Fruit fly (Drosophila melanogaster) S2 (cell line): ENCODE results near the gene pan.

Experiments
- CG8478 ChIP-seq: fragments of >200 bp; optimal IDR thresholded peaks from 2 replicates; lab custom pipeline; 2018
- CTCF ChIP-seq, 2 experiments: fragments of >200 bp; optimal IDR thresholded peaks; 2 replicates each; lab custom pipeline; 2018

pan gene

DNA sequence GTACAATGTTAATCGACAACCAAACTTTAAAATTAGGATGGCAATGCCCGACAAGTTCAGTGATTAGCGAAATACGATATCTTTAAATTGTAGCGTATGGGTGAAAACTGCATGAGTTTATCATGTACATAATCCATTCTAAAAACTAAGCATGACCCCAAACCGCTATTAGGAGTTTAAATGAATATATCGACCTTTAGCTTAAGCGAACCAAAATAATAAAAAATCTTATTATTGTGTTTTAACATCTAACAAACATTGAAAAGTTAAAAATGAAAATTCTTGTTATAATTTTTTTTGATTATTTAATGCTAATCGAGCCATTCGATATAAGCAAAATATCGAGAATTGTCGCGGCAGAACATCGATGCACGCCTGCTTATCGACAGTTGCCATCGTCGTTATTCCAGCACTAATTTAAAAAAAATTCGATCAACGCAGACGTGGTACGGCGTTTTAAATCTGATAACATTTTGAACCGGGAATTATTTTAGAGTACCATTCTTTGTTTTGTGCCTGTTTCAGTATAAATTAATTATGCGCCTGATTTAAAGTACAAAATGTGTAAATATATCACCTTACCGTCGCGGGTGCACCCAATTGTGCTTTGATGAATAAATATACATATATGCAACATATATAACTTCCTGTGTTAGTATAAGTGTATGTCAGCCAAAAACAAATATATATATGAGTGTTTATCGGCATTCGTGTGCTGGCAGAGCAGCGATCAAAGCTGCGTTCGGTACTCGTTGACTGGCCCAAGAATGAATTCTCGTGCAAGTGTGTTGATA, at the start of gene pan:
TSS of gene pan (plus strand) at position 378 of the 794 bp plus-strand sequence.
- no peak for TF ChIP-seq CG8478 (lab: Kevin White, UChicago)
- TF ChIP-seq CTCF (optimal IDR thresholded peaks at IDR 0.05; lab: Kevin White, UChicago), result no peak

DNA sequence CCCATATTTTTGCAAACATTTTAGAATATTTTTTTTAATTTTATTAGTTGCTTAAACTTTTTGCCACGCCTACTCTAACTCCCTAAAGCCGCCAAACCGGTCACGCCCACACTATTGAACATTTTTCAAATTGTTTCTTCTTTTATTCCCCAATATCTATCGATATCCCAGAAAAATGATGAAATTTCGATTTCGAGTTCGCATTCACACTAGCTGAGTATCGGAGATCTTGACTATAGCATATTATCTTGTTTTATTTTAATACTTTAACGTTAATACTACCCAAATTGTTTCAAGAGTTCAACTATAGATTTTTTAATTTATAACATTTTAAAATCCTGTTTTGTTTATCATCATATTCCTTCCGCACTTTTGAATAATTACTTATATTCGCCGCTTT, 26.8 kb upstream of the pan start:
- TF ChIP-seq CTCF (optimal IDR thresholded peaks at IDR 0.05; lab: Kevin White, UChicago) (no peak), CG8478 (lab: Kevin White, UChicago) (no peak)

DNA sequence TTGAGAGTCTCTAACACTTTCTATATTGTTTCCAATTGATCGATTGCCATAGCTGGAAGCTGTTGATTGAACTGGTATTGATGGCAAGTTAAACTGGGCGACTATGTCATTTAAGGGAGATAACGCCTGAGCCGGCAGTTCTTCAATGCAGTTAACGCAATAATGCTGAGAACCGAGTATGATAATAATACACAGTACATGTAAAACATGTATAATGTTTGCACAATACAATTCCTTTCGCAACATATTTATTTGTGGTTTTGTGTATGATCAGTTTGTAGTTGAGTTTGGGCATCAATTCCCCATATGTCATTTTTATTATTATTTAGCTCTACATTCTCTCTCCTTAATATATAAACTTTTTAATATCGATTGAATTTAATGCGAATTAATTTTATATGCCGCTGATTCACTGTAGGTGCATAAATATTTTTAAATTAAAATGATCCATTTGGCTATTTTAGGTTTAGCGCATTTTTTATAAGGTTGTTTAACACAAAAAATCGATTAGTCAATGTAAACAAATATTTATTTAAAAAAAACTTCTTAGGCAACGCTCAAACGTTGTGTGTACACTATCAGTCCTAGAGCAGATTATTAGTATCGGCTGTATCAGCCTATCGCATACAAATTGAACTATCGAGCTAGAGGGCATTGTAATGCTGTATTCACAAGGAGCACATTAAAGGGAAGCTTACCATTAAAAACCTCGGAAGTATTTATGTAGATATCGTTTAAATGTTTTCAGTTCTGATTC, 25.8 kb upstream of the pan start, which contains the start of gene PlexB:
TSS of gene PlexB (minus strand) at position 600 of the 757 bp plus-strand sequence.
- no peak for TF ChIP-seq CTCF (optimal IDR thresholded peaks at IDR 0.05; lab: Kevin White, UChicago)
- no peak for TF ChIP-seq CG8478 (lab: Kevin White, UChicago)

DNA sequence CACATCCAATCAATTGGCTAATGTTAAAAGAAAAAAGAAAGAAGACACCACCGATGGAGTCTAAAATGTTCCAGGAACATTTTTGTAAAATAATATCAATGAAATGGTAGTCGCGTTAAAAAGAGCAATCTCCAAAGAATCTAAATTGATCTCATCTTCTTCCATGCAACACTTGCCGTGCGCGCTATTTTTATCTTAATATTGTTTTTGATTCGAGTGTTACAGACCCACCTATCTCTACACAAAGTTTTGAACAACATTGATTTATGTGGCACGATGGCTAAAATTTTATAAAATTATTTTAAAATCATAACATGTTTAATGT, 25.2 kb upstream of the pan start:
- no peak for TF ChIP-seq CG8478 (lab: Kevin White, UChicago)
- TF ChIP-seq CTCF (optimal IDR thresholded peaks at IDR 0.05; lab: Kevin White, UChicago), result no peak

DNA sequence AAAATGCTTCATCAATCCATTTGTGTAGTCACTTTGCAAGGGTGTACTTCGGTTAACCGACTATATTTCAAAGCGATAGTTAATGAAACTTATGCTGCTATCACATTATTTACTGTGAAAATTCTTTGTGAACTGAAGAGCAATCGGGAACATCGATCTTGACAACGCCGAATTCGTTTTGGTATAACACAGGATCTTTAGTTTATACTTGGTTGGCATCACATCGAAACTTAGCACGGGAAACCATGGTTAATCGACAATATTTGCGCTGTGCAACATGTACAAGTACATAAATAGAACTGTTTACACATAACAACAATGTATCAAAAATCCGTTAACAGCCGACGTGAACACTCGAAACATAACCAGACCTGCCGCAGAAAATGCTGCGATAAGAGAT, 24.3 kb upstream of the pan start:
- TF ChIP-seq CTCF (optimal IDR thresholded peaks at IDR 0.05; lab: Kevin White, UChicago), result no peak
- no peak for TF ChIP-seq CG8478 (lab: Kevin White, UChicago)

DNA sequence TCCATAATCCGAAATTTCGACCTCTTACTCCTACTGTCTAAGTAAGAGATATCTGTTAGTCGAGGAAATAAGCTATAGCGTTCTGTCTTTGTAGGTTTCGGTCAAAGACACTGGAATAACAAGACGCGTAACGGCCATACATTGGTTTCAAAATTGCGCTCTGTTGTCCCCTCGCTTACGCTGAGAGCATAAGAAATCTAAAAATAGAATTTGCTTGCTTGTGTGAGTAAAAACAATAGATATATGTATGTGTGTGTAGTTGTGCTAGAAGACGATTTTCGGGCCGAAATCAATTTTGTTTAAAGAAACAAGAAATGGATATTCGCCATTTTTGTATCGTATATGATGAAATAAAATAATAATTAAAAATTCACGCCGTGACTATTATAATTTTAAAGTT, 22.6 kb upstream of the pan start:
- TF ChIP-seq CTCF (optimal IDR thresholded peaks at IDR 0.05; lab: Kevin White, UChicago) (no peak), CG8478 (lab: Kevin White, UChicago) (no peak)

DNA sequence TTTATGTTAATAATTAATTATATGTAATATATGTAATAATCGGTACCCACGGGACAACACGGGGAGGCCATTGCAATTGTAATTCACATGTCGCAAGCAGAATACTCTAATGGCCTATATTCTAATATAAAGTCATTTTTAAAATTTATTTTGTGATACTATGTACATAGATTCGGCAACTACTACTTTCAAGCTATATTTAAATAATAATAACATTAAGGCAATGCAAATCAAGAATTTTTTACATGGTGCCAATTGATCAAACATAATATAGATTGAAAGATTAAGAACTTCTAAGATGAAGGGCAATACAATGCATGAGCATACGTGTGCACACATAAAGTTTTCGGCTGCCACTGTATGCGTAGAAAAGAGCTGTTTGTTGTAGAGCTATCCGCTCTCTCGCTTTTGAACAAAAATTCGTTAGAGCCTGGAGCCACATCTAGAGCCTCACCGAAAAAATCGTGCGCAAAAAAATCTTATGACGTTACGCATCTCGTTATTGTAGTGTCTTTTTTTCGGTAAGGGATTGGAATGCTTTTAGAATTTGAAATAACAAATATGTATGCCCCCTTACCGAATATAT, 22.1 kb upstream of the pan start:
- no peak for TF ChIP-seq CTCF (optimal IDR thresholded peaks at IDR 0.05; lab: Kevin White, UChicago)
- TF ChIP-seq CG8478 (lab: Kevin White, UChicago), result no peak

DNA sequence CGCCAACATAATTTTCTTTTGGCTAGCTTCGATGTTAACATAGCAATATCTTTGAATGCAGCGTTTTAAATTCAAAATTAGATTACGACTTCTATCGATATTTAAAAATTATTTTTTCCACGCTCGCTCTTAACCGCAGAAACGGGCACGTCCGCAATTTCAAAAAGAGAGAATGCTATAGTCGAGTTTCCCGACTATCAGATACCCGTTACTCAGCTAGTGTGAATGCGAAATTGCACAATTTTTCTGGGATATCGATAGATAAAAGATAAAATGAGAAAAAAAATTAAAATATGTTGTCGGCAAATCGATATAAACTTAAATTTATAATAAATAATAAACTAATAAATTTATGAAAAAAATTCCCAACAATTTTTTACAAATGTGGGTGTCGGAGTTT, 14.5 kb upstream of the pan start:
- TF ChIP-seq CG8478 (lab: Kevin White, UChicago) (no peak), CTCF (optimal IDR thresholded peaks at IDR 0.05; lab: Kevin White, UChicago) (no peak)

DNA sequence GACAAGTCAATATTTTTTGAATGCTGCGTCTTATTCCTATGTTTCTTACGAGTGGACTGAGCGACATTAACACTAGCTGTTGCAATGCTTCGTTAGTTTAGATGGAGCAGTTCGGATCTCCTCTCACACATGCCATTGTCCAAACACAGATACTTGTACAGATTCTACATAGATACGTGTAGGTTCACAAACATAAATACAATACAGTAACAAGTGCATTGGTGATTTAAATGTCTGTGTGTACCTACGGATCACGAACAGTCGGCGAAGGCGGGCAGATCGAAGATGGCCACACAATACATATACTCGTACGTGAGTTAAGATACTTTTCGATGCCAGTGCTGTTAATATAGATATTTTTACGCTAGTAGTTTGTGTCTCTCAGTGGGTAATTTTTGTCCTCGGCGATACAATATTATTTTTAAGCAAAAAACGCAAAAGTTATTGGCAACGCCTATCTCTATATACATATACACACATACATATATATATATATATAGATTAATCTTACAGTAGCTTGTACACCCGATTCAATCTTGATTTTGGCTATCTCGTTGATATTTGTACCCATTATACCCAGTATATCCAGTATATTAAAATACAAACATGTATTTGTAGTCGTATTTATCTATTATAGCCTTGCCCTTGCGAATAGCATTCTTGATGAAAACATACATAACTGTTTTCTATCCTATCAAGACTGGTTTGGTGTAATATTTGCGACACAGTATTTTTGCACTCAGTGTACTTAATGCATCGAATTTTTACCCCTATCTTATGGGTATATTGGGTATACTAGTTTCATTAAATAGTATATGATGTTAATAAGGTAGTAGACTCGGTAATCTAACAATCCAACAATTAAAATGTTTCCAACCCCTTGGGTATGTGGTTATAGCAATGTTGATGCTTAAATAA, 12.6 kb upstream of the pan start, which contains the start of gene ci:
TSS of gene ci (minus strand) at position 800 of the 918 bp plus-strand sequence.
- TF ChIP-seq CG8478 (lab: Kevin White, UChicago), result no peak
- TF ChIP-seq CTCF (optimal IDR thresholded peaks at IDR 0.05; lab: Kevin White, UChicago), result no peak

DNA sequence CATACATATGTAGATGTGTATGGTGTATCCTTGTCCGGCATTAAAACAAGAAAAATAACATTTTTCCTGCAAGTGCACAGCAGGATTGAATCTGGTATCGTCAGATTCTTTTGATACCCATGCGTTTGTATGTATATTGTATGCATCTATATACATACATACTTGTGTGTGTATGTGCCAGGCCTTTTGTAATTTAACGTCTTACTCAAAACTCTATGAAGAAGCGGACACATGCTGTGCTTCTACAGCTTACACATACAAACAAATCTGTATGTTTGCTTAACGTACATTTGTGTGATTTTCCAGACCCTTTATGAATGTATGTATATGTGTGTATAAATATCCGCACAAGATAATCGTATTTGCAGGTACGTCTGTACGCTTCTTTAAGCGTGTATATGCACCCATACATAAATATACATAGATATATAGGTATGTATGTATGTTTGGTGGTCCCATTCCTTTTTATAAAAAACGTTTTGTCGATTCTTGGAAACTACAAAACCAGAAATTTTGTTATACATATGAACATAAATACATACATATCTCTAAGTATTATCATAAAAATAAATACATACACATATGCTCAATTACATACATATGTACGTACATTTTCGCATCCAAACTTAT, 10.1 kb upstream of the pan start:
- no peak for TF ChIP-seq CG8478 (lab: Kevin White, UChicago)

DNA sequence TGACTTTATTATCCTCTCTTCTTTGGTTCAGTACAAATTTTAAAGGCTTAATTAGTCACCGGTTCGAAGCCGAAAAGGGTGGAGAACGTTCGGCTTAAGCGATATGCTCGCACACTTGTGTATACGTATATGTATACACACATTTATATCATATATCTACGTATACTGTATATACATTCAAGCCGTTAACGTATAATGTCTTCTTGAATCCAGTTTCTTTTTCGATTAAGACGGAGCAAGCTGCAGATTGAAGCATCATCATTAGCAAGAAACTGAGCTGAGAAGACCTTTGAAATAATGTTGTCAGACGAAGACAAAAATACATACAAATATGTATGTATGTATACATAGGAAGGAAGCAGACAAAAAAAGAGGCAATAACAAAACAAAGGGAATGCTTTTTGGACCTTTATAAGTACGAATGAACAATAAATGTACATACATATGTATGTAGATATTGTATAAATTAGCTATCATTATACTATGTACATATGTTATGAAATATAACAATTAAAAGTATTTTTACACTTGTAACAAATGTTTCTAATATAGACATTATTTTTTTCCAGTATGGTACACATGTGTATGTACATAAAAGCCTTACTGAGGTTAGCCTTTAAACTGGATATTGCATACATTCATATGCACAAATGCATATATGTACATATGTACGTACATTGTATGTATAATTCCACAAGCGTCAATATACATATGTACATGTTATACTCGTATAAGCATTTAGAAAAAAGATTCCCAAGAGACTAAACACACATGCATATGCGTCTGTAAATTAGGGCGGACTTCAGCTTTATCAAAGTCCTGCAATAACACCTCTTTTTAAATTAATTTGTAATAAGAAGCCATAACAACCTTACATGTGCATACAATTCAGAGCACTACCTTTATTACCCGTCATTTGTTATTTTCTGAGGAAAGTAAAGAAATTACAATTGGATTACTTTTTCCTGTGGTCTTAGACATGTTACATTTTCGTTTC, 8.8 kb upstream of the pan start:
- TF ChIP-seq CG8478 (lab: Kevin White, UChicago), result no peak
- TF ChIP-seq CTCF (optimal IDR thresholded peaks at IDR 0.05; lab: Kevin White, UChicago), result no peak

DNA sequence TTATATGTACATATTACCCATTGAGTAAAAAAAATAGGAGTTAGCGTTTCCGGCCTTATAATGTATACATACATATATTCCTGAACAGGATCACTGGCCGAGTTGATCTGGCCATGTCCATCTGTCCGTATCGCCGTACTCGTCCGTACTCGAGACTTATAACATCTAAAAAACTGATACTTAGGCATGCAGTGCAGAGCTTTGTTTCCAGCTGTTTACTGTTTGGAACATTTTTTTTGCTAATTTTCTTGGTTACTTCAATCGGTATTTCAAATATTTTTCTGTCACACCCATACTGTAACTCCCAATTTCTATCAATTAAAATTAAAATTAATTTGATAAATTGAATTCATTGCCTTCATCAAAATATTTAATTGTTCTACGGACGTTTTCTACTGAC, 6.6 kb upstream of the pan start:
- TF ChIP-seq CTCF (optimal IDR thresholded peaks at IDR 0.05; lab: Kevin White, UChicago) (no peak), CG8478 (lab: Kevin White, UChicago) (no peak)

DNA sequence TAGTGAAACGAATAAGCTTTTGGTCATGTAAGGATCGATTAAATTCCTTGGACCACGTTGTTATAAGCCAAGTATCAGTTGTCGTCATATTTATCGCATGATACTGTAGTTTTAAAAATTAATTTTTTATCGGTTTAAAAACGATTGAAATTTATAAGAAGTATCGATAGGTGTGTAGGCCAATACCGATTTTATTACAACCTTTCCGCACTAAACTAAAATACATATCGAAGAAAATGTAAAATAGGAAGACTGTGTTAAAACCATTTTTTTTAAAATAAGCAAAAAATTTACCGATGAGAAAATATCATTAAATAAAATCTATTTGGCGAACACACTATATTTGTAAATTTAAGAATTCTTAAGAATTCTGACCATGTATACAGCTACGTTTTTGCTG, 5.8 kb upstream of the pan start:
- TF ChIP-seq CG8478 (lab: Kevin White, UChicago) (no peak), CTCF (optimal IDR thresholded peaks at IDR 0.05; lab: Kevin White, UChicago) (no peak)
